Worm (Caenorhabditis elegans) whole organism, L3 larva: Measurements from ENCODE around the gene ZK1248.19.

Source experiments
- ZK546.5 ChIP-seq: sonication (generic microtip); optimal IDR thresholded peaks from 2 replicates; lab custom pipeline; 2017; ENCODE audit warnings: missing biosample characterization, missing genetic modification characterization
- ama-1 ChIP-seq: fragments of 150-350 bp; optimal IDR thresholded peaks from 2 replicates; lab custom pipeline; 2018
- ceh-82 ChIP-seq: fragments of 150-350 bp; optimal IDR thresholded peaks from 2 replicates; lab custom pipeline; 2014; ENCODE audit warnings: missing biosample characterization, missing genetic modification characterization
- eor-1 ChIP-seq, 2 experiments: fragments of 150-350 bp; optimal IDR thresholded peaks; 2 replicates each; lab custom pipeline; 2014 to 2018; ENCODE audit warnings: missing biosample characterization in 2 of 2, missing genetic modification characterization in 2 of 2
- hmg-11 ChIP-seq: sonication (generic microtip); optimal IDR thresholded peaks from 2 replicates; lab custom pipeline; 2016; ENCODE audit warnings: missing genetic modification characterization, missing compliant biosample characterization
- nfya-1 ChIP-seq: sonication (generic microtip); optimal IDR thresholded peaks from 2 replicates; lab custom pipeline; 2017; ENCODE audit warnings: missing genetic modification characterization, mild to moderate bottlenecking, missing compliant biosample characterization, antibody characterized with exemption, moderate library complexity; ENCODE audit not compliant: insufficient read depth
- nhr-237 ChIP-seq: fragments of 150-350 bp; optimal IDR thresholded peaks from 2 replicates; lab custom pipeline; 2014; ENCODE audit warnings: missing biosample characterization, missing genetic modification characterization
- ztf-4 ChIP-seq: fragments of 150-350 bp; optimal IDR thresholded peaks from 2 replicates; lab custom pipeline; 2014; ENCODE audit warnings: missing biosample characterization, missing genetic modification characterization

ce11 chrII:5873564-5874070, 34.4 kb upstream of the ZK1248.19 start, which contains the start of gene tex-2:
- TF ChIP-seq nfya-1 (tag; lab: Kevin White, UChicago) (peak; percentile 28), hmg-11 (tag; lab: Kevin White, UChicago) (no peak), ZK546.5 (tag; lab: Kevin White, UChicago) (no peak), eor-1 (tag; optimal IDR thresholded peaks at IDR 0.05; lab: Kevin White, UChicago) (no peak), ceh-82 (tag; lab: Kevin White, UChicago) (no peak), ama-1 (lab: Kevin White, UChicago) (peak; percentile 40), nhr-237 (tag; lab: Kevin White, UChicago) (no peak), ztf-4 (tag; lab: Kevin White, UChicago) (no peak)
